Fruit fly (Drosophila melanogaster) whole organism, embryonic: ENCODE data around the gene Creld.
A peak's percentile ranks its signal among the peaks of the same experiment; 100 is the strongest.

ENCODE experiments used
- ATbp ChIP-seq: fragments of 200-800 bp; sonication (Bioruptor generic); optimal IDR thresholded peaks from 2 replicates; lab custom pipeline; 2017; ENCODE audit warnings: missing biosample characterization, mild to moderate bottlenecking, missing genetic modification characterization, missing genetic modification reagents
- CG11504 ChIP-seq: fragments of 200-800 bp; sonication (Bioruptor generic); optimal IDR thresholded peaks from 3 replicates; lab custom pipeline; 2019; ENCODE audit warnings: missing biosample characterization, mild to moderate bottlenecking, missing genetic modification characterization, moderate library complexity
- CG12942 ChIP-seq: fragments of 200-800 bp; sonication (Bioruptor generic); optimal IDR thresholded peaks from 3 replicates; lab custom pipeline; 2016; ENCODE audit warnings: missing biosample characterization, missing genetic modification characterization
- CG14710 ChIP-seq: fragments of 200-800 bp; sonication (Bioruptor generic); optimal IDR thresholded peaks from 3 replicates; lab custom pipeline; 2019; ENCODE audit warnings: missing biosample characterization, mild to moderate bottlenecking, missing genetic modification characterization, moderate library complexity
- CG15011 ChIP-seq: fragments of 200-800 bp; sonication (Bioruptor generic); optimal IDR thresholded peaks from 3 replicates; lab custom pipeline; 2018; ENCODE audit warnings: missing biosample characterization, mild to moderate bottlenecking, missing genetic modification characterization
- CG15696 ChIP-seq: fragments of 200-800 bp; sonication (Bioruptor generic); optimal IDR thresholded peaks from 2 replicates; lab custom pipeline; 2019; ENCODE audit warnings: missing biosample characterization, mild to moderate bottlenecking, missing genetic modification characterization, moderate library complexity
- CG17186 ChIP-seq: fragments of 200-800 bp; sonication (Bioruptor generic); optimal IDR thresholded peaks from 3 replicates; lab custom pipeline; 2017; ENCODE audit warnings: missing biosample characterization, missing genetic modification reagents, missing genetic modification characterization
- CG1792 ChIP-seq: fragments of 200-800 bp; sonication (Bioruptor generic); optimal IDR thresholded peaks from 2 replicates; lab custom pipeline; 2016; ENCODE audit warnings: missing biosample characterization, missing genetic modification characterization
- CG18262 ChIP-seq: fragments of 200-800 bp; optimal IDR thresholded peaks from 3 replicates; lab custom pipeline; 2019; ENCODE audit warnings: missing biosample characterization, mild to moderate bottlenecking, missing genetic modification characterization, moderate library complexity
- CG2875 ChIP-seq: fragments of 200-800 bp; sonication (Bioruptor generic); optimal IDR thresholded peaks from 2 replicates; lab custom pipeline; 2017; ENCODE audit warnings: missing biosample characterization, mild to moderate bottlenecking, missing genetic modification characterization, missing genetic modification reagents
- CG30020 ChIP-seq: fragments of 200-800 bp; optimal IDR thresholded peaks from 2 replicates; lab custom pipeline; 2019; ENCODE audit warnings: missing biosample characterization, mild to moderate bottlenecking, missing genetic modification characterization, moderate library complexity
- CG7963 ChIP-seq: fragments of 200-800 bp; sonication (Bioruptor generic); IDR thresholded peaks from 3 replicates; pipeline ENCODE4 v1.3.6; 2022; ENCODE audit warnings: missing biosample characterization, missing genetic modification characterization; ENCODE audit not compliant: partially characterized antibody
- CG9797 ChIP-seq: fragments of 200-800 bp; sonication (Bioruptor generic); optimal IDR thresholded peaks from 3 replicates; lab custom pipeline; 2018; ENCODE audit warnings: missing biosample characterization, mild to moderate bottlenecking, missing genetic modification characterization
- CG9817 ChIP-seq: fragments of 200-800 bp; sonication (Bioruptor generic); optimal IDR thresholded peaks from 2 replicates; lab custom pipeline; 2018; ENCODE audit warnings: missing biosample characterization, mild to moderate bottlenecking, missing genetic modification characterization, moderate library complexity
- Deaf1 ChIP-seq: fragments of 200-800 bp; optimal IDR thresholded peaks from 3 replicates; lab custom pipeline; 2019; ENCODE audit warnings: missing biosample characterization, mild to moderate bottlenecking, missing genetic modification characterization, moderate library complexity
- Doc3 ChIP-seq: fragments of 200-800 bp; sonication (Bioruptor generic); IDR thresholded peaks from 3 replicates; pipeline ENCODE4 v1.3.6; 2022; ENCODE audit warnings: missing biosample characterization, missing genetic modification characterization; ENCODE audit not compliant: partially characterized antibody
- Dref ChIP-seq: fragments of 200-800 bp; sonication (Bioruptor generic); IDR thresholded peaks from 2 replicates; pipeline ENCODE4 v1.3.6; 2022; ENCODE audit warnings: missing biosample characterization, missing genetic modification characterization
- Fer1 ChIP-seq: fragments of 200-800 bp; sonication (Bioruptor generic); optimal IDR thresholded peaks from 2 replicates; lab custom pipeline; 2017; ENCODE audit warnings: missing biosample characterization, mild to moderate bottlenecking, missing genetic modification characterization
- Fer3 ChIP-seq: fragments of 200-800 bp; sonication (Bioruptor generic); optimal IDR thresholded peaks from 2 replicates; lab custom pipeline; 2018; ENCODE audit warnings: missing biosample characterization, mild to moderate bottlenecking, missing genetic modification characterization, moderate library complexity
- HLH3B ChIP-seq: fragments of 200-800 bp; sonication (Bioruptor generic); IDR thresholded peaks from 2 replicates; pipeline ENCODE4 v1.3.6; 2022; ENCODE audit warnings: missing biosample characterization, missing genetic modification characterization
- HLH4C ChIP-seq: fragments of 200-800 bp; sonication (Bioruptor generic); IDR thresholded peaks from 3 replicates; pipeline ENCODE4 v1.3.6; 2022; ENCODE audit warnings: missing biosample characterization, missing genetic modification characterization; ENCODE audit not compliant: partially characterized antibody
- Hr78 ChIP-seq, 2 experiments: fragments of 200-800 bp in 1 of 2; fragments of >200 bp in 1 of 2; sonication (Bioruptor generic) in 1 of 2; optimal IDR thresholded peaks; 2 replicates each; lab custom pipeline; 2017 to 2019; ENCODE audit warnings: missing biosample characterization in 2 of 2, missing genetic modification characterization in 2 of 2, mild to moderate bottlenecking in 1 of 2, moderate library complexity in 1 of 2
- MBD-R2 ChIP-seq: fragments of 200-800 bp; sonication (Bioruptor generic); IDR thresholded peaks from 2 replicates; pipeline ENCODE4 v1.3.6; 2022; ENCODE audit warnings: missing biosample characterization, missing genetic modification characterization
- Max ChIP-seq: fragments of 200-800 bp; sonication (Bioruptor generic); optimal IDR thresholded peaks from 2 replicates; lab custom pipeline; 2016; ENCODE audit warnings: missing biosample characterization, mild to moderate bottlenecking, missing genetic modification characterization
- Myb ChIP-seq: fragments of 200-800 bp; sonication (Bioruptor generic); optimal IDR thresholded peaks from 2 replicates; lab custom pipeline; 2016; ENCODE audit warnings: missing biosample characterization, missing genetic modification characterization
- NC2β ChIP-seq: fragments of 200-800 bp; sonication (Bioruptor generic); optimal IDR thresholded peaks from 2 replicates; lab custom pipeline; 2016; ENCODE audit warnings: missing biosample characterization, missing genetic modification characterization
- Opbp ChIP-seq: fragments of 200-800 bp; sonication (Bioruptor generic); IDR thresholded peaks from 3 replicates; pipeline ENCODE4 v1.3.6; 2022; ENCODE audit warnings: missing biosample characterization, missing genetic modification characterization; ENCODE audit not compliant: partially characterized antibody
- Scr ChIP-seq: fragments of 200-800 bp; sonication (Bioruptor generic); IDR thresholded peaks from 2 replicates; pipeline ENCODE4 v1.3.6; 2022; ENCODE audit warnings: missing biosample characterization, missing genetic modification characterization; ENCODE audit not compliant: partially characterized antibody
- Xbp1 ChIP-seq: fragments of 200-800 bp; sonication (Bioruptor generic); optimal IDR thresholded peaks from 3 replicates; lab custom pipeline; 2016; ENCODE audit warnings: missing biosample characterization, mild to moderate bottlenecking, missing genetic modification characterization
- YL-1 ChIP-seq: fragments of 200-800 bp; sonication (Bioruptor generic); optimal IDR thresholded peaks from 3 replicates; lab custom pipeline; 2017; ENCODE audit warnings: missing biosample characterization, mild to moderate bottlenecking, missing genetic modification characterization
- crc ChIP-seq: fragments of 200-800 bp; sonication (Bioruptor generic); optimal IDR thresholded peaks from 2 replicates; lab custom pipeline; 2016; ENCODE audit warnings: missing biosample characterization, missing genetic modification characterization
- nerfin-2 ChIP-seq: fragments of 200-800 bp; sonication (Bioruptor generic); IDR thresholded peaks from 2 replicates; pipeline ENCODE4 v1.3.6; 2022; ENCODE audit warnings: missing biosample characterization, missing genetic modification characterization; ENCODE audit not compliant: partially characterized antibody
- nom ChIP-seq: fragments of 200-800 bp; sonication (Bioruptor generic); optimal IDR thresholded peaks from 2 replicates; lab custom pipeline; 2017; ENCODE audit warnings: missing biosample characterization, missing genetic modification characterization, mild to moderate bottlenecking, moderate library complexity, missing genetic modification reagents
- phol ChIP-seq: fragments of 200-800 bp; sonication (Bioruptor generic); optimal IDR thresholded peaks from 3 replicates; lab custom pipeline; 2018; ENCODE audit warnings: missing biosample characterization, mild to moderate bottlenecking, missing genetic modification characterization, moderate library complexity
- ranshi ChIP-seq: fragments of 200-800 bp; sonication (Bioruptor generic); IDR thresholded peaks from 2 replicates; pipeline ENCODE4 v1.3.6; 2022; ENCODE audit warnings: missing biosample characterization, missing genetic modification characterization
- sc ChIP-seq, 3 experiments: fragments of >200 bp in 2 of 3; fragments of 200-800 bp in 1 of 3; sonication (Bioruptor generic) in 1 of 3; optimal IDR thresholded peaks; 2 replicates in 2 of 3; 3 replicates in 1 of 3; lab custom pipeline; 2017; ENCODE audit warnings: mild to moderate bottlenecking in 1 of 3, missing biosample characterization in 1 of 3, missing genetic modification characterization in 1 of 3, missing genetic modification reagents in 1 of 3
- tna ChIP-seq: fragments of 200-800 bp; sonication (Bioruptor generic); IDR thresholded peaks from 2 replicates; pipeline ENCODE4 v1.3.6; 2022; ENCODE audit warnings: missing biosample characterization, missing genetic modification characterization; ENCODE audit not compliant: partially characterized antibody
- zen ChIP-seq: fragments of 200-800 bp; sonication (Bioruptor generic); optimal IDR thresholded peaks from 3 replicates; lab custom pipeline; 2018; ENCODE audit warnings: missing biosample characterization, mild to moderate bottlenecking, missing genetic modification characterization, moderate library complexity
- zfh1 ChIP-seq: fragments of 200-800 bp; sonication (Bioruptor generic); IDR thresholded peaks from 3 replicates; pipeline ENCODE4 v1.3.6; 2022; ENCODE audit warnings: missing biosample characterization, missing genetic modification characterization
- zfh2 ChIP-seq: fragments of 200-800 bp; sonication (Bioruptor generic); optimal IDR thresholded peaks from 2 replicates; lab custom pipeline; 2016; ENCODE audit warnings: missing biosample characterization, missing genetic modification characterization

The Creld gene

DNA sequence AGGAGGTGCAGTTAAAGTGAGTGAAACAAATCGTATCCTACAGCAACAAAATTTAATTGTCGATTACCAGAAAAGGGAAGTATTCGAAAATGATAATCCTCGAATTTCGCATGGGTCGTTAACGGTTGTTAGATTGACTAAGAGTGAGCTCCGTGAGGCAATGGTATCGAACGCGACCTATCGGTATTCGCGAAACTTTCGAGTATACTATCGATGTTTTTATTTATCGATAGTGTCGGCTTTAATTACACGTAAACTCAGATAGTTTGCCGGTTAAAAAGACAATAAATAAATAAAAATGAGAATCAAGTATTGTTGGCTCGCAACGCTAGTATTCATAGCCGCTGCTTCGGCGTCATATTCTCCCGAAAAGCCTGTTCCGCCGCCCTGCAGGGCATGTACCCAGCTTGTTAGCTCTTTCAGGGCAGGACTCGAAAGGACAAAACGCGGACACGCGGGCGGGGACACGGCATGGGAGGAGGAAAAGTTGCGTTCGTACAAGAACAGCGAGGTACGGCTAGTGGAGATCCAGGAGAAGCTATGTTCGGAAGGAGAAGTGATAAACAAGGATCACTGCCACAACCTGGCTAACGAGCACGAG lies at the start of gene Creld (continued):
- TF ChIP-seq YL-1 (GFP tag; lab: Kevin White, UChicago) = peak; percentile 67
- TF ChIP-seq ranshi = no peak
- no peak for TF ChIP-seq NC2β
- TF ChIP-seq CG12942 (GFP tag; lab: Kevin White, UChicago) = no peak
- TF ChIP-seq nom (GFP tag; lab: Kevin White, UChicago) = no peak
- peak; percentile 98 for TF ChIP-seq Dref (GFP tag; lab: Robert Waterston, UW)
- TF ChIP-seq CG15696 (tag; lab: Kevin White, UChicago) = no peak
- peak; percentile 39 for TF ChIP-seq CG14710 (tag; lab: Kevin White, UChicago)
- TF ChIP-seq CG11504 = no peak
- TF ChIP-seq zfh2 (GFP tag; lab: Kevin White, UChicago) = peak; percentile 18
- peak; percentile 10 for TF ChIP-seq CG1792 (GFP tag; lab: Kevin White, UChicago)
- TF ChIP-seq CG30020 (tag; lab: Kevin White, UChicago) = peak; percentile 22
- TF ChIP-seq CG18262 (tag; lab: Kevin White, UChicago) = peak; percentile 44
- no peak for TF ChIP-seq crc (GFP tag; lab: Kevin White, UChicago)
- TF ChIP-seq zfh1 (GFP tag; lab: Robert Waterston, UW) = 0 out of 3 replicates have a peak, but pooled peaks have one; percentile 22
- TF ChIP-seq Doc3 (GFP tag; lab: Robert Waterston, UW) = peak; percentile 100
- peak; percentile 100 for TF ChIP-seq HLH4C
- TF ChIP-seq Myb (GFP tag; lab: Kevin White, UChicago) = peak; percentile 90
- no peak for TF ChIP-seq HLH3B (GFP tag; lab: Robert Waterston, UW)
- TF ChIP-seq Fer1 = peak; percentile 43
- no peak for TF ChIP-seq CG2875 (GFP tag; lab: Kevin White, UChicago)
- peak; percentile 8 for TF ChIP-seq Max
- TF ChIP-seq CG9797 (GFP tag; lab: Kevin White, UChicago) = peak; percentile 37
- no peak for TF ChIP-seq sc (optimal IDR thresholded peaks at IDR 0.05; lab: Kevin White, UChicago)
- no peak for TF ChIP-seq sc (GFP tag; optimal IDR thresholded peaks at IDR 0.05; lab: Kevin White, UChicago)
- no peak for TF ChIP-seq CG15011 (GFP tag; lab: Kevin White, UChicago)
- peak; percentile 99 for TF ChIP-seq CG7963 (GFP tag; lab: Robert Waterston, UW)
- TF ChIP-seq nerfin-2 = peak; percentile 99
- TF ChIP-seq CG9817 = no peak
- peak; percentile 90 for TF ChIP-seq MBD-R2 (GFP tag; lab: Robert Waterston, UW)
- TF ChIP-seq CG17186 (GFP tag; lab: Kevin White, UChicago) = peak; percentile 45
- peak; percentile 29 for TF ChIP-seq phol
- TF ChIP-seq zen (tag; lab: Kevin White, UChicago) = peak; percentile 50
- no peak for TF ChIP-seq ATbp (GFP tag; lab: Kevin White, UChicago)
- TF ChIP-seq Hr78 (GFP tag; optimal IDR thresholded peaks at IDR 0.05; lab: Kevin White, UChicago) = peak in 1 of 2 experiments; percentile 98
- no peak for TF ChIP-seq Fer3 (tag; lab: Kevin White, UChicago)
- TF ChIP-seq tna (GFP tag; lab: Robert Waterston, UW) = peak; percentile 100
- TF ChIP-seq Deaf1 (tag; lab: Kevin White, UChicago) = no peak
- TF ChIP-seq Scr (GFP tag; lab: Robert Waterston, UW) = peak; percentile 99
- TF ChIP-seq Xbp1 = peak; percentile 34
- TF ChIP-seq Opbp = peak; percentile 100
- TF ChIP-seq, all 482 proteins: peak for 92
